Worm (Caenorhabditis elegans) whole organism, mixed stage, embryonic: ENCODE data around the gene sre-41.

Experiments
- M03D4.4 ChIP-seq: sonication (generic microtip); optimal IDR thresholded peaks from 2 replicates; lab custom pipeline; 2017; ENCODE audit warnings: mild to moderate bottlenecking, missing genetic modification characterization, missing compliant biosample characterization
- blmp-1 ChIP-seq: fragments of 150-350 bp; optimal IDR thresholded peaks from 2 replicates; lab custom pipeline; 2014; ENCODE audit warnings: missing biosample characterization, missing genetic modification characterization
- ceh-39 ChIP-seq: fragments of 150-350 bp; optimal IDR thresholded peaks from 2 replicates; lab custom pipeline; 2014; ENCODE audit warnings: missing biosample characterization, missing genetic modification characterization
- ceh-43 ChIP-seq: fragments of 200-800 bp; sonication (Bioruptor generic); optimal IDR thresholded peaks from 2 replicates; lab custom pipeline; 2018; ENCODE audit warnings: mild to moderate bottlenecking, missing genetic modification characterization, moderate library complexity, missing compliant biosample characterization
- ces-1 ChIP-seq: fragments of 150-350 bp; optimal IDR thresholded peaks from 2 replicates; lab custom pipeline; 2014; ENCODE audit warnings: missing biosample characterization, missing genetic modification reagents, missing genetic modification characterization
- cnd-1 ChIP-seq: fragments of 200-800 bp; sonication (Bioruptor generic); optimal IDR thresholded peaks from 2 replicates; lab custom pipeline; 2018; ENCODE audit warnings: mild to moderate bottlenecking, missing genetic modification characterization, missing compliant biosample characterization
- drap-1 ChIP-seq: fragments of 200-800 bp; sonication (Bioruptor generic); optimal IDR thresholded peaks from 3 replicates; lab custom pipeline; 2018; ENCODE audit warnings: mild to moderate bottlenecking, missing genetic modification characterization, missing compliant biosample characterization
- elt-1 ChIP-seq: sonication (generic microtip); optimal IDR thresholded peaks from 2 replicates; lab custom pipeline; 2017; ENCODE audit warnings: missing genetic modification characterization, mild to moderate bottlenecking, missing compliant biosample characterization, antibody characterized with exemption, moderate library complexity, borderline replicate concordance; ENCODE audit not compliant: insufficient read depth
- elt-3 ChIP-seq: fragments of 150-350 bp; optimal IDR thresholded peaks from 2 replicates; lab custom pipeline; 2014; ENCODE audit warnings: missing biosample characterization, missing genetic modification characterization
- flh-1 ChIP-seq: fragments of 200-800 bp; sonication (Bioruptor generic); optimal IDR thresholded peaks from 2 replicates; lab custom pipeline; 2018; ENCODE audit warnings: mild to moderate bottlenecking, missing genetic modification characterization, moderate library complexity, missing compliant biosample characterization
- ham-2 ChIP-seq: fragments of 200-800 bp; sonication (Bioruptor generic); optimal IDR thresholded peaks from 2 replicates; lab custom pipeline; 2018; ENCODE audit warnings: mild to moderate bottlenecking, missing genetic modification characterization, missing compliant biosample characterization
- hlh-1 ChIP-seq: fragments of 150-350 bp; optimal IDR thresholded peaks from 2 replicates; lab custom pipeline; 2014; ENCODE audit warnings: missing biosample characterization, missing genetic modification reagents, missing genetic modification characterization
- lin-13 ChIP-seq: fragments of 150-350 bp; optimal IDR thresholded peaks from 2 replicates; lab custom pipeline; 2014; ENCODE audit warnings: missing biosample characterization, missing genetic modification characterization
- lin-32 ChIP-seq: fragments of 200-800 bp; sonication (Bioruptor generic); optimal IDR thresholded peaks from 2 replicates; lab custom pipeline; 2018; ENCODE audit warnings: mild to moderate bottlenecking, missing genetic modification characterization, missing compliant biosample characterization
- mab-5 ChIP-seq: fragments of 150-350 bp; optimal IDR thresholded peaks from 2 replicates; lab custom pipeline; 2014; ENCODE audit warnings: missing biosample characterization, missing genetic modification characterization
- mep-1 ChIP-seq: fragments of 150-350 bp; optimal IDR thresholded peaks from 2 replicates; lab custom pipeline; 2017; ENCODE audit warnings: missing biosample characterization, missing genetic modification reagents, missing genetic modification characterization, inconsistent platforms
- mls-2 ChIP-seq: sonication (generic microtip); optimal IDR thresholded peaks from 2 replicates; lab custom pipeline; 2016; ENCODE audit warnings: mild to moderate bottlenecking, missing genetic modification characterization, moderate library complexity, missing compliant biosample characterization
- nhr-2 ChIP-seq: fragments of 150-350 bp; optimal IDR thresholded peaks from 2 replicates; lab custom pipeline; 2014; ENCODE audit warnings: missing biosample characterization, missing genetic modification characterization
- nhr-237 ChIP-seq: fragments of 150-350 bp; optimal IDR thresholded peaks from 2 replicates; lab custom pipeline; 2014; ENCODE audit warnings: missing biosample characterization, missing genetic modification characterization
- nhr-28 ChIP-seq: fragments of 150-350 bp; optimal IDR thresholded peaks from 2 replicates; lab custom pipeline; 2014; ENCODE audit warnings: missing biosample characterization, missing genetic modification characterization
- nhr-76 ChIP-seq: sonication (generic microtip); optimal IDR thresholded peaks from 2 replicates; lab custom pipeline; 2017; ENCODE audit warnings: missing biosample characterization, missing genetic modification characterization
- pha-4 ChIP-seq: fragments of 150-350 bp; optimal IDR thresholded peaks from 2 replicates; lab custom pipeline; 2018; ENCODE audit warnings: missing biosample characterization, missing genetic modification reagents, missing genetic modification characterization
- sem-2 ChIP-seq: fragments of 200-800 bp; sonication (Bioruptor generic); optimal IDR thresholded peaks from 2 replicates; lab custom pipeline; 2018; ENCODE audit warnings: mild to moderate bottlenecking, missing genetic modification characterization, missing compliant biosample characterization
- snpc-4 ChIP-seq: fragments of 150-350 bp; optimal IDR thresholded peaks from 2 replicates; lab custom pipeline; 2014; ENCODE audit warnings: missing biosample characterization, missing genetic modification characterization
- sptf-1 ChIP-seq: sonication (generic microtip); optimal IDR thresholded peaks from 2 replicates; lab custom pipeline; 2017; ENCODE audit warnings: mild to moderate bottlenecking, missing genetic modification characterization, moderate library complexity, missing compliant biosample characterization
- unc-120 ChIP-seq: sonication (generic microtip); optimal IDR thresholded peaks from 2 replicates; lab custom pipeline; 2017; ENCODE audit warnings: missing genetic modification characterization, missing compliant biosample characterization; ENCODE audit not compliant: poor library complexity, severe bottlenecking
- unc-39 ChIP-seq: fragments of 150-350 bp; optimal IDR thresholded peaks from 2 replicates; lab custom pipeline; 2014; ENCODE audit warnings: missing biosample characterization, missing genetic modification characterization
- unc-62 ChIP-seq: fragments of 150-350 bp; optimal IDR thresholded peaks from 2 replicates; lab custom pipeline; 2014; ENCODE audit warnings: missing biosample characterization, missing genetic modification reagents, missing genetic modification characterization
- zip-8 ChIP-seq: fragments of 150-350 bp; optimal IDR thresholded peaks from 2 replicates; lab custom pipeline; 2014; ENCODE audit warnings: missing biosample characterization, missing genetic modification characterization
- ztf-11 ChIP-seq: fragments of 150-350 bp; optimal IDR thresholded peaks from 2 replicates; lab custom pipeline; 2014; ENCODE audit warnings: missing biosample characterization, missing genetic modification characterization

Gene sre-41

DNA sequence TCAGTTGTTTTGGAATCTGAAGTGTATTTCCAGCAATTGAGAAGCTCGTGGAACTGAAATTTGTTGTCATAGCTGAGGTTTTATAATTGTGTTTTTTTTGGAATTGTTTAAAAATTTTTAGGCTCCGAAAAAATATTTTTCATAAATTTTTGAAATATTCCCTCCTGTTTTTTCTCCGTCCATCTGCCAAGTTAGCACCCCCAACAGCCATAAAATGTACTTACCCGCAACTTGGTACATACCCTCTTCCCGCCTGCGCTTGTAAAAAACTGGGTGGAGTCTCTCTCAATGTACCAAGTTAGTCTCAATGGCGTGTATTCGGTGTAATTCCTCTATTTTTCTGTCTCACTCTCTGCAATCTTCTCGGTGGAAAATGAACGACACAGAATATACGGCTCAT, 1.7 kb downstream of the sre-41 start, which contains the start of gene Y57A10B.6:
TSS of gene Y57A10B.6 (plus strand) at position 301 of the 400 bp plus-strand sequence.
- TF ChIP-seq M03D4.4 (tag; lab: Kevin White, UChicago) (no peak), drap-1 (no peak), nhr-76 (tag; lab: Kevin White, UChicago) (no peak), nhr-2 (tag; lab: Kevin White, UChicago) (no peak), unc-39 (no peak), ham-2 (no peak), mls-2 (tag; lab: Kevin White, UChicago) (no peak), hlh-1 (tag; lab: Kevin White, UChicago) (no peak), elt-1 (tag; lab: Kevin White, UChicago) (no peak), flh-1 (GFP tag; lab: Kevin White, UChicago) (no peak), ztf-11 (tag; lab: Kevin White, UChicago) (no peak), zip-8 (no peak), nhr-237 (no peak), ceh-43 (no peak), unc-62 (GFP tag; lab: Kevin White, UChicago) (no peak), ceh-39 (tag; lab: Kevin White, UChicago) (no peak), cnd-1 (tag; lab: Kevin White, UChicago) (no peak), mep-1 (no peak), ces-1 (GFP tag; lab: Kevin White, UChicago) (no peak), lin-13 (no peak)

DNA sequence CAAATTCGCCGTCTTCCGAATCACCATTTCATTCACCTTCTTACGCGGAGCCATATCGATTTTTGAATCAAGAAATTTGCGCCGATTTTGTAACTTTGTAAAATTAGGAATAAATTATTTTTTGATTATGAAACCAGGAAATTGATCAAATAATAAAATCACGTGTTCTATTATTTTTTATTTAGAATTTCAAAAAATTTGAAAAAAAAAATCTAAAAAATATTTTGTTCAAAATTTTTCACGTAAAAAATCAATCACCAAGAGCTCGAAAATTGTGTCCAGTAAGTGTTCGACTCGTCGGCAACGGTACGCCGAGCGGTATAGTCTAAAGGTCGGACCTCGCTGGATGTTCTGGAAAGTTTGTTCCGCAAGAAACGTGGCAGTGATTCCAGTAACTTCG, 5.6 kb downstream of the sre-41 start, which contains the start of gene Y57A10B.7:
TSS of gene Y57A10B.7 (minus strand) at position 101 of the 400 bp plus-strand sequence.
- TF ChIP-seq elt-1 (tag; lab: Kevin White, UChicago) = no peak
- TF ChIP-seq snpc-4 = no peak
- no peak for TF ChIP-seq M03D4.4 (tag; lab: Kevin White, UChicago)
- TF ChIP-seq sem-2 = no peak
- TF ChIP-seq mep-1 = no peak
- no peak for TF ChIP-seq elt-3 (tag; lab: Kevin White, UChicago)
- no peak for TF ChIP-seq mab-5 (tag; lab: Kevin White, UChicago)
- no peak for TF ChIP-seq hlh-1 (tag; lab: Kevin White, UChicago)
- no peak for TF ChIP-seq lin-32 (GFP tag; lab: Kevin White, UChicago)
- no peak for TF ChIP-seq ces-1 (GFP tag; lab: Kevin White, UChicago)
- no peak for TF ChIP-seq pha-4
- TF ChIP-seq ceh-43 = no peak
- no peak for TF ChIP-seq cnd-1 (tag; lab: Kevin White, UChicago)

DNA sequence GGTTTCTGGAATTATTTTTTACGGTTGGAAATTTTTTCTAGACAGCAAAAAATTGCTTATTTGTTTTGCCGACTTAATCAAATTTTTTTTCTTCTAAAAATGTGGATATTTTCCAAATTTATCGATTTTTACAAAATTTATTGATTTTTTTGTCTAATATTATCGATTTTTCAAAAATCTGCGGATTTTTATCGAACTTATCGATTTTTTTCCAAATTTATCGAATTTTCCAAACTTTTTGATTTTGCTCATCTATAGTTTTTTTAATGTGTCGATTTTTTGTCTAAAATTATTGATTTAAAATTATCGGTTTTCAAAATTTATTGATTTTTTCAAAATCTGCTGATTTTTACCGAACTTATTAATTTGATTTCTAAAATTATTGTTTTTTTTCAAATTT, 6.1 kb downstream of the sre-41 start:
- TF ChIP-seq nhr-237 = no peak

DNA sequence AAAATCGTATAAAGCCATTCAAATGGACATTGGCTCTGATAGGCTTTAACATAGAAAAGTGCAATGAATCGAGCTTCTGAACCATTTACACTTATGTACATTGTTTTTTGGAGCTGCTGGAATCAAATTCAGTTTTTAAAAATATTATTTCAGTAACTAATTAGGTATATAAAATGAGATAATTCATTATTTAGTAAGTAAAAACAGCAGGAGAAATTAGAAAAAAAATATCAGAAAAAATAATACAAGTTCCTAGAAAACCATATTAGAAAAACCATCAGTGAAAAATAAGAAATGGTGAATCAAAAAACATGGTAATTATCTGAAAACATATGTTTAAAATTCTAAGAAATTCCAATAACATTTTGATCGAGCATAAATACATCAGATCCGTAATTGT, 9.6 kb downstream of the sre-41 start, which contains the start of gene F57G9.7:
TSS of gene F57G9.7 (minus strand) at position 101 of the 400 bp plus-strand sequence.
- TF ChIP-seq ceh-43 (no peak), elt-1 (tag; lab: Kevin White, UChicago) (no peak), flh-1 (GFP tag; lab: Kevin White, UChicago) (no peak), M03D4.4 (tag; lab: Kevin White, UChicago) (no peak), ces-1 (GFP tag; lab: Kevin White, UChicago) (no peak)

DNA sequence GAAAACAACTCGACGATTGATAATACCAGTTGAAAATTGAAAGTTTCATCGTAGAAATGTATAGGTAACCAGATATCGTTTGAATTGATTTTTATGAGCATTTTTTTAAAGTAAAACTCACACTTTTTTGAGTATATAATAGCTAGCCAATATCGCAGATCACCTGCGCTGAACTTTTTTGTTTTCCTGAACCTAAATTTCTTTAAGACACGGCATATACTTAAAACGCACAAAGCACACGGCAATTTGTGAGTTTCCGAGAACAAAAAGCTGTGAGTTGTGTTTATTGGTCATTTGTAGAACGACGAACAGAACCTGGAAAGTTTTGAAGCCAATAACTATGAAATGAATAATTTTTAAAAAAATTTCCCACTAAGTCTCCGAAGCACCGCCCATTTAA, 13.7 kb downstream of the sre-41 start, which contains the start of gene sre-29:
TSS of gene sre-29 (minus strand) at position 101 of the 400 bp plus-strand sequence.
- TF ChIP-seq unc-39 (no peak), snpc-4 (no peak), M03D4.4 (tag; lab: Kevin White, UChicago) (no peak), mab-5 (tag; lab: Kevin White, UChicago) (no peak), zip-8 (no peak), ceh-43 (no peak), nhr-237 (no peak), ces-1 (GFP tag; lab: Kevin White, UChicago) (no peak), sptf-1 (tag; lab: Kevin White, UChicago) (no peak), unc-62 (GFP tag; lab: Kevin White, UChicago) (no peak)

DNA sequence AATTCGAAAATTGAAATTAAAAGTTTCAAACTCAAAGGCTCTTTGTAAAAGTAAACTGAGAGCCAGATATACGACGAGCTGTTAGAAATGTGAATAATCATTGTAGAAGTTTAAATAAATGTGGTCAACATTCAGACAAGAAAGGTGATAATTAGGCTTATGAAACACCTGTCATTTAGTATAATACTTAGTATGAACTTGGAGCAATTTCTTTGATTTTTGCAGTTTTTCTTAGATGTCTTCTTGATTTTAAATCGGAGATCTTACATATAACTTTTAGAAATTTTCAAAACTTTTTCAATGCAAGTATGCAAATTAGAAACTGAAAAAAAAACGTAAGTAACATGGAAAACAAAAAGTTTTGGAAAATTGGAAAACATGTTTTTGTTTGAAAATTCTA, 18.3 kb downstream of the sre-41 start, which contains the start of gene sre-30:
TSS of gene sre-30 (minus strand) at position 101 of the 400 bp plus-strand sequence.
- no peak for TF ChIP-seq nhr-28 (tag; lab: Kevin White, UChicago)
- no peak for TF ChIP-seq drap-1
- TF ChIP-seq ceh-39 (tag; lab: Kevin White, UChicago) = no peak
- no peak for TF ChIP-seq unc-39
- TF ChIP-seq sem-2 = no peak
- no peak for TF ChIP-seq blmp-1
- TF ChIP-seq unc-120 (tag; lab: Kevin White, UChicago) = no peak
- TF ChIP-seq elt-1 (tag; lab: Kevin White, UChicago) = no peak
- no peak for TF ChIP-seq zip-8
- no peak for TF ChIP-seq unc-62 (GFP tag; lab: Kevin White, UChicago)
